Fruit fly (Drosophila melanogaster) whole organism, adult: ENCODE results near the gene Ythdf.

Source experiments
- CG11617 ChIP-seq: fragments of 200-800 bp; sonication (Bioruptor generic); optimal IDR thresholded peaks from 2 replicates; lab custom pipeline; 2017; ENCODE audit warnings: mild to moderate bottlenecking, missing biosample characterization, missing genetic modification reagents, missing genetic modification characterization
- CG12768 ChIP-seq: fragments of 200-800 bp; sonication (Bioruptor generic); optimal IDR thresholded peaks from 2 replicates; lab custom pipeline; 2017; ENCODE audit warnings: missing biosample characterization, missing genetic modification characterization, mild to moderate bottlenecking, moderate library complexity, missing genetic modification reagents
- CG14711 ChIP-seq: fragments of 200-800 bp; sonication (Bioruptor generic); optimal IDR thresholded peaks from 2 replicates; lab custom pipeline; 2018; ENCODE audit warnings: missing biosample characterization, mild to moderate bottlenecking, missing genetic modification characterization, moderate library complexity
- CG1620 ChIP-seq: fragments of 200-800 bp; sonication (Bioruptor generic); optimal IDR thresholded peaks from 2 replicates; lab custom pipeline; 2016; ENCODE audit warnings: missing biosample characterization, missing genetic modification characterization
- CG33017 ChIP-seq: fragments of 200-800 bp; sonication (Bioruptor generic); optimal IDR thresholded peaks from 2 replicates; lab custom pipeline; 2018; ENCODE audit warnings: missing biosample characterization, mild to moderate bottlenecking, missing genetic modification characterization, moderate library complexity
- CG5204 ChIP-seq: fragments of 200-800 bp; sonication (Bioruptor generic); optimal IDR thresholded peaks from 2 replicates; lab custom pipeline; 2016; ENCODE audit warnings: missing biosample characterization, missing genetic modification characterization
- CG7045 ChIP-seq: fragments of 200-800 bp; sonication (Bioruptor generic); optimal IDR thresholded peaks from 2 replicates; lab custom pipeline; 2017; ENCODE audit warnings: missing biosample characterization, mild to moderate bottlenecking, missing genetic modification characterization
- CG7101 ChIP-seq: fragments of 200-800 bp; sonication (Bioruptor generic); optimal IDR thresholded peaks from 2 replicates; lab custom pipeline; 2018; ENCODE audit warnings: missing biosample characterization, mild to moderate bottlenecking, missing genetic modification characterization, moderate library complexity
- Clk ChIP-seq: fragments of 200-800 bp; sonication (Bioruptor generic); optimal IDR thresholded peaks from 2 replicates; lab custom pipeline; 2017; ENCODE audit warnings: missing biosample characterization, missing genetic modification characterization
- Crg-1 ChIP-seq: fragments of 200-800 bp; sonication (Bioruptor generic); optimal IDR thresholded peaks from 2 replicates; lab custom pipeline; 2016; ENCODE audit warnings: missing biosample characterization, missing genetic modification characterization
- Hr96 ChIP-seq: fragments of 200-800 bp; sonication (Bioruptor generic); optimal IDR thresholded peaks from 2 replicates; lab custom pipeline; 2016; ENCODE audit warnings: missing biosample characterization, missing genetic modification characterization
- Mnt ChIP-seq: fragments of 200-800 bp; sonication (Bioruptor generic); optimal IDR thresholded peaks from 2 replicates; lab custom pipeline; 2016; ENCODE audit warnings: missing biosample characterization, mild to moderate bottlenecking, missing genetic modification characterization
- bab1 ChIP-seq: fragments of 200-800 bp; sonication (Bioruptor generic); optimal IDR thresholded peaks from 3 replicates; lab custom pipeline; 2019; ENCODE audit warnings: missing biosample characterization, mild to moderate bottlenecking, missing genetic modification characterization, moderate library complexity
- cic ChIP-seq: fragments of 200-800 bp; sonication (Bioruptor generic); optimal IDR thresholded peaks from 2 replicates; lab custom pipeline; 2017; ENCODE audit warnings: missing biosample characterization, mild to moderate bottlenecking, missing genetic modification characterization, moderate library complexity
- cnc ChIP-seq, 2 experiments: fragments of >200 bp; optimal IDR thresholded peaks; 2 replicates each; lab custom pipeline; 2017
- kay ChIP-seq: fragments of 200-800 bp; sonication (Bioruptor generic); peaks from one replicate; lab custom pipeline; 2016; ENCODE audit warnings: missing biosample characterization, missing genetic modification characterization, borderline replicate concordance
- ovo ChIP-seq: fragments of 200-800 bp; sonication (Bioruptor generic); optimal IDR thresholded peaks from 2 replicates; lab custom pipeline; 2016; ENCODE audit warnings: missing biosample characterization, missing genetic modification characterization
- pad ChIP-seq: fragments of 200-800 bp; sonication (Bioruptor generic); optimal IDR thresholded peaks from 3 replicates; lab custom pipeline; 2017; ENCODE audit warnings: missing biosample characterization, missing genetic modification characterization, mild to moderate bottlenecking, moderate library complexity, missing genetic modification reagents
- tj ChIP-seq: fragments of 200-800 bp; sonication (Bioruptor generic); optimal IDR thresholded peaks from 3 replicates; lab custom pipeline; 2017; ENCODE audit warnings: missing biosample characterization, mild to moderate bottlenecking, missing genetic modification characterization, moderate library complexity
- toe ChIP-seq: fragments of 200-800 bp; sonication (Bioruptor generic); optimal IDR thresholded peaks from 2 replicates; lab custom pipeline; 2016; ENCODE audit warnings: missing biosample characterization, missing genetic modification characterization

Gene Ythdf

DNA sequence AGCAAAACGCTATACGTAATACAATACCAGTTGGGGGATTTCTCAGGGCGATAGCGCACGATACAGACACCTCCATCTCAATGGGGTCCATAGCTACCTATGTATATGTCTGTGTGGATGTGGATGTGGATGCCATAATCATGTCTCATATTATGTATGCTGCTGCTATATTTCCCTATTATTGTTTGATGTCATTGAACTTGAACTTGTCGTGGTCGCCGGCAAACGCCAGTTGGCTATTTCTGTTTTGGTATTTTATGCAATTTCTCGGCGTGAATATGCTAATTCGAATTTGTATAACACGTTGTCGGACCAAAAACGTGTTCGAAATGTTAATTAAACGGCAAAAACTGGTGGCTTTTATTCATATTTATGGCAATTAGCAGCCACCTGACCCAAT is 33.3 kb downstream of the Ythdf start:
- TF ChIP-seq CG14711 (tag; lab: Kevin White, UChicago) (no peak), Clk (GFP tag; lab: Kevin White, UChicago) (no peak), CG33017 (tag; lab: Kevin White, UChicago) (no peak), Hr96 (GFP tag; lab: Kevin White, UChicago) (no peak), pad (GFP tag; lab: Kevin White, UChicago) (no peak), CG7045 (GFP tag; lab: Kevin White, UChicago) (no peak), Mnt (no peak), toe (GFP tag; lab: Kevin White, UChicago) (no peak), CG7101 (tag; lab: Kevin White, UChicago) (no peak), Crg-1 (no peak), ovo (GFP tag; lab: Kevin White, UChicago) (no peak), CG12768 (GFP tag; lab: Kevin White, UChicago) (no peak), CG5204 (no peak), tj (GFP tag; lab: Kevin White, UChicago) (no peak), CG11617 (GFP tag; lab: Kevin White, UChicago) (no peak), bab1 (GFP tag; lab: Kevin White, UChicago) (no peak), cnc (optimal IDR thresholded peaks at IDR 0.05; lab: Kevin White, UChicago) (no peak), kay (GFP tag; lab: Kevin White, UChicago) (no peak), CG1620 (no peak)

DNA sequence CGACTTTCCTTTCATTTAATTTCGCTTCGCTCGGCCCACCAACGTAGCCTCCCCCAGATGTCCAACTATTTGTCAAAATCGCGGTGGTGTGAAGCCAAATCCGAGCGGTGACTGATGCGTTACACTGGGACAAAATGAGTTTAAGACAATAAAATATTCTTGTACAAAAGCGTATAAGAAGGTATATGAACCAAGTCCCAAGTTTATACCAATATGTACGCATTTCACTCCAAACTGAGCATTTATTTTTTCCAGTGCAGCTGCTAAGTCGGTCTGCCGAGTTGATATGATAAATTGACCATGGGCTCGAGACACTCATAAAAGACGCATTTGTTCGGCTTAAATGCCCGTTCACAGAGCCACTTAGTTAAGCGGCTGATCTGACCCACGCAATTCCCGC is 34.3 kb downstream of the Ythdf start:
- TF ChIP-seq CG11617 (GFP tag; lab: Kevin White, UChicago) (no peak), cic (GFP tag; lab: Kevin White, UChicago) (no peak), CG5204 (no peak), CG7045 (GFP tag; lab: Kevin White, UChicago) (no peak), Clk (GFP tag; lab: Kevin White, UChicago) (no peak), cnc (optimal IDR thresholded peaks at IDR 0.05; lab: Kevin White, UChicago) (no peak)

DNA sequence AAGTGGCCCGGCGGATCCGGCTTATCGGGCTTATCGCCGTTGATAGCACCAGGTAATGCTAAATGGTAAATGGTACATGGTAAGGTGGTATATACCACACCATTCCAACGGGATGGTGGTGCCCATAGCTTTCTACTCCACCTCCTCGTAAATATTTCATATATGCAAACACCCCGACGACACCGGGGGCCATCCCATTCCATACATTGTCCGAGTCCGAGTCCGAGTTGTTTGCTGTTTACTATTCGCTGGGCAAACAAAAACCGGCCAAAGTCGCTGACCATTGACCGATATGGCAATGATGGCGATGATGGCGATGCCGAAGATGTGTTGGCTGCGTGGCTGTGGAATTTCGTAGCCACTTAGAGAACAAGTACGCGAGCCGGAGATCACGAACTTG is 35.0 kb downstream of the Ythdf start:
- TF ChIP-seq pad (GFP tag; lab: Kevin White, UChicago) = no peak
- TF ChIP-seq Hr96 (GFP tag; lab: Kevin White, UChicago) = no peak
- TF ChIP-seq cnc (optimal IDR thresholded peaks at IDR 0.05; lab: Kevin White, UChicago) = no peak
- TF ChIP-seq kay (GFP tag; lab: Kevin White, UChicago) = no peak
- no peak for TF ChIP-seq CG5204
- no peak for TF ChIP-seq cic (GFP tag; lab: Kevin White, UChicago)

DNA sequence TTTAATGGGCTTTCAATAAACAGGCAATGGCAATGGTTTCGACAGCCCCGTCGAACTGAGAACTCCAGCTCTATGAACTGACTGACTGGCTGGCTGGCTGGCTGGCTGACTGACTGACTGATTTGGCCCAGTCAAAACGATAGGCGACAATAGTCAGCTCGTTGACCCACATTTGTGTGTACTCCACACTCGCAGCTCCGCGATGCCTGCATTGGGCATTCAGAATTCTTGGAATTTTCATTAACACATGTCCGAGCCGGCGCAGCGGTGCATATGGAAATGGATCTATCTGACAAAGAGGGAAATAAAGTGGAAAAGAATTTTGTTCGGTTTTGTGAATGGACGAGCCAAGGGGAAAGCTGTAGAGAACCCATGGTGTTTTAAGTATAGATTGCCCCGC is 36.8 kb downstream of the Ythdf start:
- no peak for TF ChIP-seq Clk (GFP tag; lab: Kevin White, UChicago)
- TF ChIP-seq Crg-1 = no peak
- no peak for TF ChIP-seq cnc (optimal IDR thresholded peaks at IDR 0.05; lab: Kevin White, UChicago)
- TF ChIP-seq CG7101 (tag; lab: Kevin White, UChicago) = no peak
- no peak for TF ChIP-seq toe (GFP tag; lab: Kevin White, UChicago)
- TF ChIP-seq Mnt = no peak
- no peak for TF ChIP-seq Hr96 (GFP tag; lab: Kevin White, UChicago)
- no peak for TF ChIP-seq cic (GFP tag; lab: Kevin White, UChicago)
- TF ChIP-seq kay (GFP tag; lab: Kevin White, UChicago) = no peak
- TF ChIP-seq CG14711 (tag; lab: Kevin White, UChicago) = no peak
- TF ChIP-seq ovo (GFP tag; lab: Kevin White, UChicago) = no peak
- no peak for TF ChIP-seq CG12768 (GFP tag; lab: Kevin White, UChicago)

DNA sequence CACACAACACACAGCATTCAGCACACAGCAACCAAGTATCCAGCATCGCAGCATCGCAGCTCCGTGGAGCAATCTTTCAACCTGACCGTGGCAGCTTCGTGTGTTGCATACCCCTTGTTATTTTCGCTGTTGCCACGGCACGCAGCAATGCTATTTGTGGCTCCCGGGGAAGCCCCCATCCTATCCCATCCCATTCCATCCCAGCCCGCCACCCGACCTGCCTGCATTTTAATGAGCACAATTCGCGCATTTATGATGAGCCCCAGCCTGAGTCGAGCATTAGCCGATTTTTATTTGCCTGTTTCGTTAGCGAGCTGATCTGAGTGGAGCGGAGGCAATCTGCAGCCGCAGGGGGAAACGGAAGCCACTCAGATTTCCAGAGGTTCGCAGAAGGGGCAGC is 39.5 kb downstream of the Ythdf start:
- no peak for TF ChIP-seq cic (GFP tag; lab: Kevin White, UChicago)
- TF ChIP-seq CG12768 (GFP tag; lab: Kevin White, UChicago) = no peak
- no peak for TF ChIP-seq kay (GFP tag; lab: Kevin White, UChicago)
- no peak for TF ChIP-seq CG33017 (tag; lab: Kevin White, UChicago)
- no peak for TF ChIP-seq Clk (GFP tag; lab: Kevin White, UChicago)
- TF ChIP-seq bab1 (GFP tag; lab: Kevin White, UChicago) = no peak
- TF ChIP-seq toe (GFP tag; lab: Kevin White, UChicago) = no peak
- TF ChIP-seq CG7045 (GFP tag; lab: Kevin White, UChicago) = no peak
- no peak for TF ChIP-seq CG14711 (tag; lab: Kevin White, UChicago)
- no peak for TF ChIP-seq cnc (optimal IDR thresholded peaks at IDR 0.05; lab: Kevin White, UChicago)
- TF ChIP-seq ovo (GFP tag; lab: Kevin White, UChicago) = no peak
- TF ChIP-seq CG1620 = no peak

DNA sequence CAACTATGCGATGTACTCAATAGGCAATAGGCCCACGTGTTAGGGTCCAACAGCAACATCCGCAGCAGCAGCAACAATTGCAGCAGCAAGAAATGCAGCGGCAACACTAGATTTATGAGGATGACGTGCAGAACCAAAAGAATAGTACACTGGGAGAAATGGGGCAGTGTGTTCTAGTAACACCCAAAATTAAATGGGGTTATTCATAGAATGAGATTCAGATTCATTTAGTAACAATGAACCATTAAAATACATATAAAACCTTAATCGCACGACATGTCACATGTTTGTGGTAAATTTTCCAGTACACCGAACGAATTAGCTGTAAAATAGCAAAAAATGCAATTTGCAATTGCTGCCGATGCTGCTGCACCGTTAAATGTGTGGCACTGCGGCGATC is 41.8 kb downstream of the Ythdf start:
- TF ChIP-seq toe (GFP tag; lab: Kevin White, UChicago) (no peak), CG7045 (GFP tag; lab: Kevin White, UChicago) (no peak), pad (GFP tag; lab: Kevin White, UChicago) (no peak), cic (GFP tag; lab: Kevin White, UChicago) (no peak), CG7101 (tag; lab: Kevin White, UChicago) (no peak)

DNA sequence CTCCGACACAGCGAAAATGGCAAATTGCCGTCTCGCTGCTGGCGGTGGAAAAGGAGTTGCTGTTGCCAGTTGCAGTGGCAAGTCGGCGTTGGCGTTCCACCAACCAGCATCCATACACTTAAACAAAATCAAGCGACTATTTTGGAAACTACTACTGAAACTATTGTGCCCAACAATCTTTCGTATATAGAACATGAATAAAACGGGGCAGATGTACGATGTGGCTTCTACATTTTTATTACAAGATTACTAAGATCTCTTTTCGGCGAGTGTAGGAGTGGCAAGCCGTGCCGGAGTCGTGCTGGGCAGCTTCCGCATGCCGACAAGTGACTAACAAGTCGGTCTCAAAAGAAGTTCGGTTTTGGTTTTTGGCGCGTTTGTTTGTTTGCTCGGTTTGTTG is 42.5 kb downstream of the Ythdf start:
- TF ChIP-seq CG7045 (GFP tag; lab: Kevin White, UChicago) (no peak), Crg-1 (no peak), CG7101 (tag; lab: Kevin White, UChicago) (no peak), CG12768 (GFP tag; lab: Kevin White, UChicago) (no peak), CG11617 (GFP tag; lab: Kevin White, UChicago) (no peak), kay (GFP tag; lab: Kevin White, UChicago) (no peak), cic (GFP tag; lab: Kevin White, UChicago) (no peak), CG14711 (tag; lab: Kevin White, UChicago) (no peak), CG1620 (no peak), Mnt (no peak), pad (GFP tag; lab: Kevin White, UChicago) (no peak), CG5204 (no peak), CG33017 (tag; lab: Kevin White, UChicago) (no peak), toe (GFP tag; lab: Kevin White, UChicago) (no peak), Hr96 (GFP tag; lab: Kevin White, UChicago) (no peak)
